Fruit fly (Drosophila melanogaster) whole organism, embryonic: Measurements from ENCODE around the gene CG15891.

Experiments used
- Atf3 ChIP-seq: fragments of 200-800 bp; sonication (Bioruptor generic); optimal IDR thresholded peaks from 3 replicates; lab custom pipeline; 2016; ENCODE audit warnings: missing biosample characterization, missing genetic modification characterization
- CG10274 ChIP-seq: fragments of 200-800 bp; sonication (Bioruptor generic); optimal IDR thresholded peaks from 3 replicates; lab custom pipeline; 2017; ENCODE audit warnings: missing biosample characterization, mild to moderate bottlenecking, missing genetic modification characterization
- CG10654 ChIP-seq: fragments of 200-800 bp; sonication (Bioruptor generic); optimal IDR thresholded peaks from 2 replicates; lab custom pipeline; 2016; ENCODE audit warnings: missing biosample characterization, missing genetic modification characterization
- CG11695 ChIP-seq: fragments of 200-800 bp; sonication (Bioruptor generic); IDR thresholded peaks from 3 replicates; pipeline ENCODE4 v1.3.6; 2022; ENCODE audit warnings: missing biosample characterization, missing genetic modification characterization
- CG11723 ChIP-seq: fragments of 200-800 bp; sonication (Bioruptor generic); optimal IDR thresholded peaks from 2 replicates; lab custom pipeline; 2017; ENCODE audit warnings: missing biosample characterization, mild to moderate bottlenecking, missing genetic modification characterization
- CG12769 ChIP-seq: fragments of 200-800 bp; sonication (Bioruptor generic); optimal IDR thresholded peaks from 2 replicates; lab custom pipeline; 2019; ENCODE audit warnings: missing biosample characterization, mild to moderate bottlenecking, missing genetic modification characterization, moderate library complexity
- CG13296 ChIP-seq: fragments of 200-800 bp; sonication (Bioruptor generic); optimal IDR thresholded peaks from 3 replicates; lab custom pipeline; 2018; ENCODE audit warnings: missing biosample characterization, mild to moderate bottlenecking, missing genetic modification characterization
- CG1647 ChIP-seq: fragments of 200-800 bp; sonication (Bioruptor generic); optimal IDR thresholded peaks from 3 replicates; lab custom pipeline; 2016; ENCODE audit warnings: missing biosample characterization, missing genetic modification characterization
- CG16779 ChIP-seq: fragments of 200-800 bp; sonication (Bioruptor generic); IDR thresholded peaks from 2 replicates; pipeline ENCODE4 v1.3.6; 2022; ENCODE audit warnings: missing biosample characterization, missing genetic modification characterization
- CG2712 ChIP-seq: fragments of 200-800 bp; optimal IDR thresholded peaks from 3 replicates; lab custom pipeline; 2019; ENCODE audit warnings: missing biosample characterization, mild to moderate bottlenecking, missing genetic modification characterization, moderate library complexity
- CG30403 ChIP-seq: fragments of 200-800 bp; sonication (Bioruptor generic); optimal IDR thresholded peaks from 3 replicates; lab custom pipeline; 2016; ENCODE audit warnings: missing biosample characterization, missing genetic modification characterization
- CG31441 ChIP-seq: fragments of 200-800 bp; sonication (Bioruptor generic); IDR thresholded peaks from 2 replicates; pipeline ENCODE4 v1.3.6; 2022; ENCODE audit warnings: missing biosample characterization, missing genetic modification characterization
- CG3163 ChIP-seq: fragments of 200-800 bp; sonication (Bioruptor generic); optimal IDR thresholded peaks from 3 replicates; lab custom pipeline; 2016; ENCODE audit warnings: missing biosample characterization, missing genetic modification characterization
- CG4820 ChIP-seq: fragments of 200-800 bp; sonication (Bioruptor generic); optimal IDR thresholded peaks from 3 replicates; lab custom pipeline; 2016; ENCODE audit warnings: missing biosample characterization, missing genetic modification characterization
- CG6854 ChIP-seq: fragments of 200-800 bp; sonication (Bioruptor generic); optimal IDR thresholded peaks from 3 replicates; lab custom pipeline; 2017; ENCODE audit warnings: missing biosample characterization, mild to moderate bottlenecking, missing genetic modification characterization
- CG8290 ChIP-seq, 3 experiments: fragments of 200-800 bp; sonication (Bioruptor generic); optimal IDR thresholded peaks; 2 replicates each; lab custom pipeline; 2016 to 2019; ENCODE audit warnings: missing biosample characterization in 3 of 3, missing genetic modification characterization in 3 of 3, mild to moderate bottlenecking in 2 of 3, moderate library complexity in 1 of 3
- CG8359 ChIP-seq: fragments of 200-800 bp; sonication (Bioruptor generic); optimal IDR thresholded peaks from 2 replicates; lab custom pipeline; 2017; ENCODE audit warnings: missing biosample characterization, mild to moderate bottlenecking, missing genetic modification characterization, borderline replicate concordance
- CG8388 ChIP-seq: fragments of 200-800 bp; sonication (Bioruptor generic); optimal IDR thresholded peaks from 2 replicates; lab custom pipeline; 2019; ENCODE audit warnings: missing biosample characterization, mild to moderate bottlenecking, missing genetic modification characterization, moderate library complexity
- Chrac-16 ChIP-seq: fragments of 200-800 bp; sonication (Bioruptor generic); optimal IDR thresholded peaks from 3 replicates; lab custom pipeline; 2016; ENCODE audit warnings: missing biosample characterization, missing genetic modification characterization
- H15 ChIP-seq: fragments of 200-800 bp; sonication (Bioruptor generic); IDR thresholded peaks from 3 replicates; pipeline ENCODE4 v1.3.6; 2022; ENCODE audit warnings: missing biosample characterization, missing genetic modification characterization
- HHEX ChIP-seq: fragments of 200-800 bp; sonication (Bioruptor generic); optimal IDR thresholded peaks from 3 replicates; lab custom pipeline; 2017; ENCODE audit warnings: missing biosample characterization, mild to moderate bottlenecking, missing genetic modification characterization, missing genetic modification reagents
- HLH3B ChIP-seq: fragments of 200-800 bp; sonication (Bioruptor generic); IDR thresholded peaks from 2 replicates; pipeline ENCODE4 v1.3.6; 2022; ENCODE audit warnings: missing biosample characterization, missing genetic modification characterization
- Hmr ChIP-seq: fragments of 200-800 bp; sonication (Bioruptor generic); optimal IDR thresholded peaks from 3 replicates; lab custom pipeline; 2017; ENCODE audit warnings: mild to moderate bottlenecking, missing biosample characterization, missing genetic modification reagents, missing genetic modification characterization
- Lhr ChIP-seq: fragments of 200-800 bp; sonication (Bioruptor generic); optimal IDR thresholded peaks from 3 replicates; lab custom pipeline; 2017; ENCODE audit warnings: mild to moderate bottlenecking, missing biosample characterization, missing genetic modification reagents, missing genetic modification characterization
- Lim3 ChIP-seq: fragments of 200-800 bp; sonication (Bioruptor generic); IDR thresholded peaks from 2 replicates; pipeline ENCODE4 v1.3.6; 2022; ENCODE audit warnings: missing biosample characterization, missing genetic modification characterization
- MTF-1 ChIP-seq: fragments of 200-800 bp; sonication (Bioruptor generic); optimal IDR thresholded peaks from 2 replicates; lab custom pipeline; 2018; ENCODE audit warnings: missing biosample characterization, mild to moderate bottlenecking, missing genetic modification characterization, borderline replicate concordance
- Mad ChIP-seq: fragments of 200-800 bp; sonication (Bioruptor generic); optimal IDR thresholded peaks from 2 replicates; lab custom pipeline; 2016; ENCODE audit warnings: missing biosample characterization, missing genetic modification characterization
- Med ChIP-seq: fragments of 200-800 bp; sonication (Bioruptor generic); peaks from one replicate; lab custom pipeline; 2016; ENCODE audit warnings: missing biosample characterization, missing genetic modification characterization, mild to moderate bottlenecking, inconsistent platforms, moderate library complexity
- NfI ChIP-seq: fragments of 200-800 bp; sonication (Bioruptor generic); optimal IDR thresholded peaks from 3 replicates; lab custom pipeline; 2018; ENCODE audit warnings: missing biosample characterization, mild to moderate bottlenecking, missing genetic modification characterization, moderate library complexity
- Ravus ChIP-seq: fragments of 200-800 bp; sonication (Bioruptor generic); IDR thresholded peaks from 2 replicates; pipeline ENCODE4 v1.3.6; 2022; ENCODE audit warnings: missing biosample characterization, missing genetic modification characterization
- Scr ChIP-seq: fragments of 200-800 bp; sonication (Bioruptor generic); IDR thresholded peaks from 2 replicates; pipeline ENCODE4 v1.3.6; 2022; ENCODE audit warnings: missing biosample characterization, missing genetic modification characterization; ENCODE audit not compliant: partially characterized antibody
- Sin3A ChIP-seq: fragments of >200 bp; optimal IDR thresholded peaks from 2 replicates; lab custom pipeline; 2018
- Sry-δ ChIP-seq: fragments of 200-800 bp; sonication (Bioruptor generic); optimal IDR thresholded peaks from 2 replicates; lab custom pipeline; 2016; ENCODE audit warnings: missing biosample characterization, missing genetic modification characterization
- aop ChIP-seq: fragments of 200-800 bp; sonication (Bioruptor generic); IDR thresholded peaks from 2 replicates; pipeline ENCODE4 v1.3.6; 2022; ENCODE audit warnings: missing biosample characterization, missing genetic modification characterization
- ara ChIP-seq: fragments of 200-800 bp; sonication (Bioruptor generic); IDR thresholded peaks from 2 replicates; pipeline ENCODE4 v1.3.6; 2022; ENCODE audit warnings: missing biosample characterization, missing genetic modification characterization
- ase ChIP-seq: fragments of 200-800 bp; sonication (Bioruptor generic); IDR thresholded peaks from 3 replicates; pipeline ENCODE4 v1.3.6; 2022; ENCODE audit warnings: missing biosample characterization, missing genetic modification characterization
- bab2 ChIP-seq: fragments of 200-800 bp; sonication (Bioruptor generic); optimal IDR thresholded peaks from 2 replicates; lab custom pipeline; 2016; ENCODE audit warnings: missing biosample characterization, missing genetic modification characterization
- emc ChIP-seq: fragments of 200-800 bp; sonication (Bioruptor generic); optimal IDR thresholded peaks from 2 replicates; lab custom pipeline; 2016; ENCODE audit warnings: missing biosample characterization, missing genetic modification characterization
- fd102C ChIP-seq: fragments of 200-800 bp; sonication (Bioruptor generic); optimal IDR thresholded peaks from 2 replicates; lab custom pipeline; 2018; ENCODE audit warnings: missing biosample characterization, mild to moderate bottlenecking, missing genetic modification characterization, moderate library complexity
- gro ChIP-seq: fragments of 200-800 bp; sonication (Bioruptor generic); optimal IDR thresholded peaks from 2 replicates; lab custom pipeline; 2016; ENCODE audit warnings: missing biosample characterization, missing genetic modification characterization
- her ChIP-seq: fragments of 200-800 bp; sonication (Bioruptor generic); optimal IDR thresholded peaks from 2 replicates; lab custom pipeline; 2016; ENCODE audit warnings: missing biosample characterization, missing genetic modification characterization
- kay ChIP-seq: fragments of 200-800 bp; sonication (Bioruptor generic); optimal IDR thresholded peaks from 2 replicates; lab custom pipeline; 2016; ENCODE audit warnings: missing biosample characterization, missing genetic modification characterization
- nmo ChIP-seq: fragments of 200-800 bp; sonication (Bioruptor generic); optimal IDR thresholded peaks from 2 replicates; lab custom pipeline; 2018; ENCODE audit warnings: missing biosample characterization, mild to moderate bottlenecking, missing genetic modification characterization, moderate library complexity
- p53 ChIP-seq: fragments of 200-800 bp; sonication (Bioruptor generic); optimal IDR thresholded peaks from 2 replicates; lab custom pipeline; 2016; ENCODE audit warnings: missing biosample characterization, missing genetic modification characterization
- prd ChIP-seq, 3 experiments: fragments of >200 bp in 2 of 3; fragments of 200-800 bp in 1 of 3; sonication (Bioruptor generic) in 1 of 3; optimal IDR thresholded peaks in 2 of 3; IDR thresholded peaks in 1 of 3; 2 replicates in 2 of 3; 3 replicates in 1 of 3; pipeline versions ENCODE4 v1.3.6 to Lab custom; 2017 to 2022; ENCODE audit warnings: missing biosample characterization in 1 of 3, missing genetic modification characterization in 1 of 3
- sima ChIP-seq: fragments of 200-800 bp; sonication (Bioruptor generic); optimal IDR thresholded peaks from 2 replicates; lab custom pipeline; 2016; ENCODE audit warnings: missing biosample characterization, missing genetic modification characterization
- sna ChIP-seq: fragments of 200-800 bp; sonication (Bioruptor generic); IDR thresholded peaks from 2 replicates; pipeline ENCODE4 v1.3.6; 2022; ENCODE audit warnings: missing biosample characterization, missing genetic modification characterization; ENCODE audit not compliant: partially characterized antibody
- tgo ChIP-seq: fragments of 200-800 bp; sonication (Bioruptor generic); IDR thresholded peaks from 3 replicates; pipeline ENCODE4 v1.3.6; 2022; ENCODE audit warnings: missing biosample characterization, missing genetic modification characterization
- wdn ChIP-seq: fragments of 200-800 bp; sonication (Bioruptor generic); IDR thresholded peaks from 2 replicates; pipeline ENCODE4 v1.3.6; 2022; ENCODE audit warnings: missing biosample characterization, missing genetic modification characterization

The CG15891 gene

dm6 chrX:6278879-6279628, 16.1 kb downstream of the CG15891 start (continued):
- no peak for TF ChIP-seq CG8290 (GFP tag; optimal IDR thresholded peaks at IDR 0.05; lab: Kevin White, UChicago)
- TF ChIP-seq CG8290 (tag; optimal IDR thresholded peaks at IDR 0.05; lab: Kevin White, UChicago): peak; percentile 34 to 47
- TF ChIP-seq her (GFP tag; lab: Kevin White, UChicago): no peak
- no peak for TF ChIP-seq Atf3 (GFP tag; lab: Kevin White, UChicago)
- TF ChIP-seq CG8359 (GFP tag; lab: Kevin White, UChicago): no peak
- TF ChIP-seq CG2712 (tag; lab: Kevin White, UChicago): peak; percentile 3
- TF ChIP-seq ase (GFP tag; lab: Robert Waterston, UW): no peak
- no peak for TF ChIP-seq CG13296
- no peak for TF ChIP-seq CG10274
- no peak for TF ChIP-seq CG11723 (GFP tag; lab: Kevin White, UChicago)
- TF ChIP-seq Sry-δ: peak; percentile 25
- TF ChIP-seq ara (GFP tag; lab: Robert Waterston, UW): no peak
- TF ChIP-seq Mad (GFP tag; lab: Kevin White, UChicago): no peak
- TF ChIP-seq CG3163 (GFP tag; lab: Kevin White, UChicago): peak; percentile 26
- no peak for TF ChIP-seq Hmr (GFP tag; lab: Kevin White, UChicago)
- TF ChIP-seq HLH3B (GFP tag; lab: Robert Waterston, UW): 0 out of 2 replicates have a peak, but pooled peaks have one; percentile 16
- no peak for TF ChIP-seq CG12769 (tag; lab: Kevin White, UChicago)
- TF ChIP-seq Lim3 (GFP tag; lab: Robert Waterston, UW): no peak
- TF ChIP-seq kay (GFP tag; lab: Kevin White, UChicago): peak; percentile 36
- no peak for TF ChIP-seq wdn (GFP tag; lab: Robert Waterston, UW)
- no peak for TF ChIP-seq p53 (GFP tag; lab: Kevin White, UChicago)
- TF ChIP-seq Chrac-16 (GFP tag; lab: Kevin White, UChicago): no peak
- no peak for TF ChIP-seq sna (GFP tag; lab: Robert Waterston, UW)
- TF ChIP-seq NfI: no peak
- no peak for TF ChIP-seq sima
- TF ChIP-seq tgo: no peak
- TF ChIP-seq nmo (GFP tag; lab: Kevin White, UChicago): no peak
- TF ChIP-seq bab2 (GFP tag; lab: Kevin White, UChicago): no peak
- peak; percentile 31; the same call in 1 of the 2 replicates for TF ChIP-seq CG31441 (GFP tag; lab: Robert Waterston, UW)
- no peak for TF ChIP-seq Lhr
- TF ChIP-seq Sin3A: peak; percentile 15
- no peak for TF ChIP-seq emc (GFP tag; lab: Kevin White, UChicago)
- no peak for TF ChIP-seq aop
- peak; percentile 37 for TF ChIP-seq HHEX (GFP tag; lab: Kevin White, UChicago)
- TF ChIP-seq CG6854: peak; percentile 3
- TF ChIP-seq MTF-1 (GFP tag; lab: Kevin White, UChicago): peak; percentile 18
- no peak for TF ChIP-seq prd (optimal IDR thresholded peaks at IDR 0.05; lab: Kevin White, UChicago)
- no peak for TF ChIP-seq prd (GFP tag; IDR thresholded peaks at IDR 0.05; lab: Robert Waterston, UW)
- no peak for TF ChIP-seq CG11695
- no peak for TF ChIP-seq H15 (GFP tag; lab: Robert Waterston, UW)
- no peak for TF ChIP-seq CG4820
- peak; percentile 79 for TF ChIP-seq Med (GFP tag; lab: Kevin White, UChicago)
- no peak for TF ChIP-seq CG1647 (GFP tag; lab: Kevin White, UChicago)
- TF ChIP-seq Scr (GFP tag; lab: Robert Waterston, UW): 0 out of 2 replicates have a peak, but pooled peaks have one; percentile 38
- TF ChIP-seq Ravus (GFP tag; lab: Robert Waterston, UW): no peak
- TF ChIP-seq CG10654: no peak
- TF ChIP-seq CG8388 (GFP tag; lab: Kevin White, UChicago): no peak
- TF ChIP-seq CG16779 (GFP tag; lab: Robert Waterston, UW): no peak
- peak; percentile 38 for TF ChIP-seq gro (GFP tag; lab: Kevin White, UChicago)
- TF ChIP-seq fd102C (GFP tag; lab: Kevin White, UChicago): no peak
- no peak for TF ChIP-seq CG30403 (GFP tag; lab: Kevin White, UChicago)
